Worm (Caenorhabditis elegans): ENCODE results near the gene hgap-2.

DNA sequence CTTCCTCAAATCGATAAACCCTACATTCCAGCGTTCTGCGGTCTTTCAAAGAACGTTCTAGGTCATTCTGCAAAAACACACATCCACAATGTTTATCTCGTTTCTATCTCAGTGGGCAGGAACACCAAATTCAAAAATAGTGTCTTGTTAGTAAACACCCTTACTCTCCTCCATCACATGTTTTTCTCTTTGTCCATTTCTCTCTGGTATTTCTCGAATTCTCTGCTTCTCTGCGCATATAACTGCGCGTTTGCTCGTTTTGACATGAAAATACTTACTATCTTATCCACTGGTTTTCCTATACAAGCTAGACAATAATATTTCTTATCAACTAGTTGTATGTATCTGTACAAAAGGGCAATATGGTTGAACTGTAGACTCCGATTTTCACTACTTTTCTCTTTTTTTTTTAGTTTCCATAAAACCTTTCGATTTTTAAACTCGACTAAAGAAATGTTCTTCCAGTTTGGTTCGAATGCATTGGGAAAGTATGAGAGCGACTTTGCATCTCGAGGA lies 34.0 kb downstream of the hgap-2 start, which contains the start of gene pyr-1:
- no peak for TF ChIP-seq mdl-1 (tag; optimal IDR thresholded peaks at IDR 0.05)
- peak in 2 of 6 experiments; percentile 44 to 91 for TF ChIP-seq elt-3 (tag; optimal IDR thresholded peaks at IDR 0.05)
- no peak for TF ChIP-seq alr-1 (tag; optimal IDR thresholded peaks at IDR 0.05; ENCODE audit: borderline replicate concordance)
- TF ChIP-seq nhr-12 (tag; optimal IDR thresholded peaks at IDR 0.05) = no peak
- peak in 2 of 3 experiments; percentile 4 to 8 for TF ChIP-seq dpl-1 (GFP tag; optimal IDR thresholded peaks at IDR 0.05)
